Worm (Caenorhabditis elegans) whole organism, L2 larva: ENCODE results near the gene nyn-1.
"Not testable (repeated sequence)": the region's sequence is repeated elsewhere in the genome, so short reads cannot be mapped to it uniquely, and the experiment has no call there.

ENCODE experiments used
- F13H6.1 ChIP-seq: sonication (generic microtip); optimal IDR thresholded peaks from 2 replicates; lab custom pipeline; 2016; ENCODE audit warnings: missing genetic modification characterization, missing compliant biosample characterization
- R02D3.7 ChIP-seq: fragments of 150-350 bp; optimal IDR thresholded peaks from 2 replicates; lab custom pipeline; 2014; ENCODE audit warnings: missing biosample characterization, missing genetic modification characterization
- Y55F3AM.14 ChIP-seq: fragments of 200-800 bp; sonication (Bioruptor generic); optimal IDR thresholded peaks from 2 replicates; lab custom pipeline; 2018; ENCODE audit warnings: mild to moderate bottlenecking, missing genetic modification characterization, missing compliant biosample characterization
- ZK546.5 ChIP-seq: sonication (generic microtip); optimal IDR thresholded peaks from 2 replicates; lab custom pipeline; 2017; ENCODE audit warnings: missing biosample characterization, missing genetic modification characterization
- alr-1 ChIP-seq: fragments of 150-350 bp; optimal IDR thresholded peaks from 2 replicates; lab custom pipeline; 2014; ENCODE audit warnings: missing biosample characterization, missing genetic modification characterization
- blmp-1 ChIP-seq: sonication (generic microtip); optimal IDR thresholded peaks from 2 replicates; lab custom pipeline; 2017; ENCODE audit warnings: missing genetic modification characterization, mild to moderate bottlenecking, missing compliant biosample characterization, antibody characterized with exemption, moderate library complexity; ENCODE audit not compliant: insufficient read depth
- ceh-16 ChIP-seq: fragments of 150-350 bp; optimal IDR thresholded peaks from 2 replicates; lab custom pipeline; 2014; ENCODE audit warnings: missing biosample characterization, missing genetic modification characterization
- crh-2 ChIP-seq: sonication (generic microtip); optimal IDR thresholded peaks from 2 replicates; lab custom pipeline; 2017; ENCODE audit warnings: missing biosample characterization, missing genetic modification characterization
- egl-27 ChIP-seq: sonication (generic microtip); optimal IDR thresholded peaks from 3 replicates; lab custom pipeline; 2017; ENCODE audit warnings: missing biosample characterization, missing genetic modification reagents, missing genetic modification characterization
- elt-1 ChIP-seq: fragments of 150-350 bp; optimal IDR thresholded peaks from 2 replicates; lab custom pipeline; 2014; ENCODE audit warnings: missing biosample characterization, missing genetic modification characterization
- fos-1 ChIP-seq: fragments of 150-350 bp; optimal IDR thresholded peaks from 2 replicates; lab custom pipeline; 2014; ENCODE audit warnings: missing biosample characterization, missing genetic modification characterization
- gmeb-1 ChIP-seq: fragments of 150-350 bp; optimal IDR thresholded peaks from 2 replicates; lab custom pipeline; 2014; ENCODE audit warnings: missing biosample characterization, missing genetic modification characterization
- lin-11 ChIP-seq: fragments of 150-350 bp; sonication (generic microtip); optimal IDR thresholded peaks from 2 replicates; lab custom pipeline; 2014; ENCODE audit warnings: missing biosample characterization, missing genetic modification characterization, inconsistent platforms, mixed read lengths
- lin-13 ChIP-seq: fragments of 150-350 bp; optimal IDR thresholded peaks from 2 replicates; lab custom pipeline; 2014; ENCODE audit warnings: missing biosample characterization, missing genetic modification reagents, missing genetic modification characterization
- lsy-2 ChIP-seq, 2 experiments: fragments of 150-350 bp in 1 of 2; sonication (generic microtip) in 1 of 2; optimal IDR thresholded peaks; 2 replicates each; lab custom pipeline; 2014 to 2017; ENCODE audit warnings: missing biosample characterization in 2 of 2, missing genetic modification characterization in 2 of 2
- mab-5 ChIP-seq: fragments of 150-350 bp; optimal IDR thresholded peaks from 2 replicates; lab custom pipeline; 2014; ENCODE audit warnings: missing biosample characterization, missing genetic modification characterization
- mbf-1 ChIP-seq: sonication (generic microtip); optimal IDR thresholded peaks from 2 replicates; lab custom pipeline; 2017; ENCODE audit warnings: missing biosample characterization, missing genetic modification characterization
- nhr-12 ChIP-seq: fragments of 150-350 bp; optimal IDR thresholded peaks from 2 replicates; lab custom pipeline; 2014; ENCODE audit warnings: missing biosample characterization, missing genetic modification characterization
- nhr-129 ChIP-seq: fragments of 150-350 bp; optimal IDR thresholded peaks from 2 replicates; lab custom pipeline; 2014; ENCODE audit warnings: missing biosample characterization, missing genetic modification characterization
- nhr-21 ChIP-seq: fragments of 150-350 bp; optimal IDR thresholded peaks from 2 replicates; lab custom pipeline; 2014; ENCODE audit warnings: missing biosample characterization, missing genetic modification characterization
- nhr-23 ChIP-seq: fragments of 150-350 bp; optimal IDR thresholded peaks from 2 replicates; lab custom pipeline; 2014; ENCODE audit warnings: missing biosample characterization, missing genetic modification reagents, missing genetic modification characterization
- nhr-6 ChIP-seq: fragments of 150-350 bp; optimal IDR thresholded peaks from 2 replicates; lab custom pipeline; 2014; ENCODE audit warnings: missing biosample characterization, missing genetic modification characterization
- nhr-77 ChIP-seq: fragments of 150-350 bp; optimal IDR thresholded peaks from 2 replicates; lab custom pipeline; 2014; ENCODE audit warnings: missing biosample characterization, missing genetic modification characterization
- peb-1 ChIP-seq: fragments of 150-350 bp; optimal IDR thresholded peaks from 2 replicates; lab custom pipeline; 2014; ENCODE audit warnings: missing biosample characterization, missing genetic modification characterization
- skn-1 ChIP-seq: sonication (generic microtip); optimal IDR thresholded peaks from 2 replicates; lab custom pipeline; 2017; ENCODE audit warnings: missing biosample characterization, missing genetic modification characterization
- sma-3 ChIP-seq: sonication (generic microtip); optimal IDR thresholded peaks from 2 replicates; lab custom pipeline; 2016; ENCODE audit warnings: missing genetic modification reagents, missing genetic modification characterization, missing compliant biosample characterization
- sma-9 ChIP-seq, 2 experiments: fragments of 150-350 bp in 1 of 2; sonication (generic microtip) in 1 of 2; optimal IDR thresholded peaks; 2 replicates each; lab custom pipeline; 2014 to 2016; ENCODE audit warnings: missing genetic modification characterization in 2 of 2, mild to moderate bottlenecking in 1 of 2, missing biosample characterization in 1 of 2, missing compliant biosample characterization in 1 of 2, missing genetic modification reagents in 1 of 2, moderate library complexity in 1 of 2
- snpc-4 ChIP-seq: fragments of 150-350 bp; optimal IDR thresholded peaks from 2 replicates; lab custom pipeline; 2014; ENCODE audit warnings: missing biosample characterization, missing genetic modification characterization
- unc-55 ChIP-seq: fragments of 150-350 bp; sonication (generic microtip); optimal IDR thresholded peaks from 3 replicates; lab custom pipeline; 2014; ENCODE audit warnings: missing biosample characterization, missing genetic modification reagents, missing genetic modification characterization
- zag-1 ChIP-seq: fragments of 150-350 bp; optimal IDR thresholded peaks from 2 replicates; lab custom pipeline; 2014; ENCODE audit warnings: missing biosample characterization, missing genetic modification characterization
- ztf-11 ChIP-seq: sonication (generic microtip); optimal IDR thresholded peaks from 2 replicates; lab custom pipeline; 2017; ENCODE audit warnings: missing biosample characterization, missing genetic modification characterization

The nyn-1 gene

DNA sequence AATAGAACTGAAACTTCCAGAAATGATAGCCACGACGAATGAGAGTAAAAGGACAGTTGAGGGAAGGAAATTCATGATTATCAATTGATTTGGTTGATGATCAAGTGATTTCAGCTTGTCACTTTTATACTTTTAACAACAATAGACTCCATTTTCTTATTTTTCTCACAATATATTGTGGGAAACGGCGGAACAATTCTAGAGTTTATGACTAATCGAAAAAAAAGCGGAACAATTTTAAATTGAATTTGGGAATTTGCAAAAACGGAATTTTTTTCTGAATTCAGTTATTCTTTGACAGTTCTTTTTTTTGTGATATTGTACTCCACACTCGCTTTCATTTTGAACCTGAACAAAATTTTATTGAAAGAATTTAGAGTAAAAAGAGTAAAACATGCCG lies 22.7 kb downstream of the nyn-1 start, which contains the start of gene Y45F10C.4:
TSS of gene Y45F10C.4 (minus strand) at position 101 of the 400 bp plus-strand sequence.
- TF ChIP-seq ztf-11 (tag; lab: Kevin White, UChicago) (no peak), sma-9 (GFP tag; optimal IDR thresholded peaks at IDR 0.05; lab: Kevin White, UChicago) (no peak), sma-9 (tag; optimal IDR thresholded peaks at IDR 0.05; lab: Kevin White, UChicago) (no peak)

- not testable (repeated sequence) for TF ChIP-seq gmeb-1 (tag; lab: Kevin White, UChicago); ceh-16; mbf-1
- TF ChIP-seq, all 48 proteins: peak for 0; not testable (repeated sequence) for 48
Observed at ce11 chrIV:13662570-13662969, 24.2 kb downstream of the nyn-1 start, which contains the start of gene Y45F10C.2. Gene Y45F10C.2 (minus strand): TSS chrIV:13662670.

ce11 chrIV:13659449-13659848 lies 27.4 kb downstream of the nyn-1 start, which contains the start of gene Y45F10C.1:
Gene Y45F10C.1 (minus strand): TSS chrIV:13659549.
- TF ChIP-seq ceh-16; snpc-4 (tag; lab: Kevin White, UChicago); peb-1: not testable (repeated sequence)
- TF ChIP-seq, all 48 proteins: peak for 0; not testable (repeated sequence) for 48

- not testable (repeated sequence) for TF ChIP-seq peb-1, crh-2, egl-27
Observed at ce11 chrIV:13652023-13652422, 34.8 kb downstream of the nyn-1 start, which contains the start of gene Y45F10C.6. Gene Y45F10C.6 (plus strand): TSS chrIV:13652323.

- not testable (repeated sequence) for TF ChIP-seq gmeb-1 (tag; lab: Kevin White, UChicago); unc-55; lin-11
Observed at ce11 chrIV:13651411-13651810, 35.4 kb downstream of the nyn-1 start, which contains the start of gene C08F11.12. Gene C08F11.12 (minus strand): TSS chrIV:13651511.

- no peak for TF ChIP-seq ZK546.5 (tag; lab: Kevin White, UChicago)
- no peak for TF ChIP-seq mbf-1
- TF ChIP-seq nhr-77 (tag; lab: Kevin White, UChicago), result no peak
- TF ChIP-seq blmp-1, result no peak
- no peak for TF ChIP-seq lin-11
- no peak for TF ChIP-seq lsy-2 (tag; optimal IDR thresholded peaks at IDR 0.05; lab: Kevin White, UChicago)
- TF ChIP-seq nhr-6, result no peak
- TF ChIP-seq mab-5 (tag; lab: Kevin White, UChicago), result no peak
- TF ChIP-seq elt-1, result no peak
- no peak for TF ChIP-seq egl-27
- no peak for TF ChIP-seq nhr-12
- no peak for TF ChIP-seq R02D3.7 (tag; lab: Kevin White, UChicago)
- no peak for TF ChIP-seq skn-1
- TF ChIP-seq nhr-23 (tag; lab: Kevin White, UChicago), result no peak
- no peak for TF ChIP-seq sma-3 (GFP tag; lab: Kevin White, UChicago)
- no peak for TF ChIP-seq ceh-16
- no peak for TF ChIP-seq F13H6.1 (tag; lab: Kevin White, UChicago)
- no peak for TF ChIP-seq nhr-129 (tag; lab: Kevin White, UChicago)
- no peak for TF ChIP-seq sma-9 (GFP tag; optimal IDR thresholded peaks at IDR 0.05; lab: Kevin White, UChicago)
- no peak for TF ChIP-seq sma-9 (tag; optimal IDR thresholded peaks at IDR 0.05; lab: Kevin White, UChicago)
Observed at ce11 chrIV:13650238-13650637, 36.6 kb downstream of the nyn-1 start, which contains the start of gene C08F11.17. Gene C08F11.17 (minus strand): TSS chrIV:13650338.

- TF ChIP-seq alr-1 (tag; lab: Kevin White, UChicago) (no peak), zag-1 (tag; lab: Kevin White, UChicago) (no peak), nhr-21 (no peak), fos-1 (tag; lab: Kevin White, UChicago) (no peak), F13H6.1 (tag; lab: Kevin White, UChicago) (no peak), Y55F3AM.14 (GFP tag; lab: Kevin White, UChicago) (no peak), lin-13 (GFP tag; lab: Kevin White, UChicago) (no peak)
- TF ChIP-seq, all 48 proteins: peak for 0
Observed at ce11 chrIV:13649126-13649525, 37.7 kb downstream of the nyn-1 start, which contains the start of gene C08F11.10. Gene C08F11.10 (minus strand): TSS chrIV:13649226.
